Worm (Caenorhabditis elegans): Measurements from ENCODE around the gene sra-6.

The sra-6 gene

ce11 chrII:9522986-9523385 is 27.6 kb downstream of the sra-6 start, which contains the start of gene AH6.17:
AH6.17 (plus strand) TSS chrII:9523170.
- TF ChIP-seq ceh-2 (tag; optimal IDR thresholded peaks at IDR 0.05) = no peak
- no peak for TF ChIP-seq hlh-8 (tag; optimal IDR thresholded peaks at IDR 0.05)
- no peak for TF ChIP-seq unc-3 (GFP tag; conservative IDR thresholded peaks at IDR 0.05)
- TF ChIP-seq unc-3 (tag; optimal IDR thresholded peaks at IDR 0.05) = no peak
- TF ChIP-seq madf-2 (tag; optimal IDR thresholded peaks at IDR 0.05) = no peak
- no peak for TF ChIP-seq ceh-19 (GFP tag; optimal IDR thresholded peaks at IDR 0.05)
- no peak for TF ChIP-seq ceh-18 (tag; optimal IDR thresholded peaks at IDR 0.05)
- TF ChIP-seq tbx-7 (tag; optimal IDR thresholded peaks at IDR 0.05) = no peak
- TF ChIP-seq unc-55 (GFP tag; optimal IDR thresholded peaks at IDR 0.05) = no peak
- TF ChIP-seq gmeb-2 (tag; optimal IDR thresholded peaks at IDR 0.05) = no peak
- no peak for TF ChIP-seq F13H6.1 (tag; optimal IDR thresholded peaks at IDR 0.05)
- no peak for TF ChIP-seq ama-1 (optimal IDR thresholded peaks at IDR 0.05)
- no peak for TF ChIP-seq ceh-48 (tag; optimal IDR thresholded peaks at IDR 0.05)
- no peak for TF ChIP-seq lin-11 (tag; optimal IDR thresholded peaks at IDR 0.05)
- no peak for TF ChIP-seq hlh-30 (tag; optimal IDR thresholded peaks at IDR 0.05; ENCODE audit: insufficient read depth)
- TF ChIP-seq C08G9.2 (tag; optimal IDR thresholded peaks at IDR 0.05) = no peak
- no peak for TF ChIP-seq pros-1 (tag; optimal IDR thresholded peaks at IDR 0.05)
- TF ChIP-seq ceh-9 (tag; optimal IDR thresholded peaks at IDR 0.05) = no peak
- no peak for TF ChIP-seq nfya-1 (tag; optimal IDR thresholded peaks at IDR 0.05)
- TF ChIP-seq ceh-22 (tag; optimal IDR thresholded peaks at IDR 0.05) = no peak
- TF ChIP-seq unc-86 (tag; optimal IDR thresholded peaks at IDR 0.05) = no peak

ce11 chrII:9521570-9521969 is 29.0 kb downstream of the sra-6 start, which contains the start of gene sra-1:
sra-1 (minus strand) TSS chrII:9521670.
- TF ChIP-seq hlh-8 (tag; optimal IDR thresholded peaks at IDR 0.05) (no peak), C08G9.2 (tag; optimal IDR thresholded peaks at IDR 0.05) (no peak), zip-5 (tag; optimal IDR thresholded peaks at IDR 0.05) (no peak), npax-4 (tag; optimal IDR thresholded peaks at IDR 0.05) (no peak), unc-55 (GFP tag; optimal IDR thresholded peaks at IDR 0.05) (no peak), lin-11 (tag; optimal IDR thresholded peaks at IDR 0.05) (no peak), mec-3 (tag; optimal IDR thresholded peaks at IDR 0.05; ENCODE audit: borderline replicate concordance) (no peak), fkh-6 (tag; optimal IDR thresholded peaks at IDR 0.05) (no peak), fax-1 (tag; optimal IDR thresholded peaks at IDR 0.05) (no peak), unc-3 (GFP tag; conservative IDR thresholded peaks at IDR 0.05) (no peak), unc-3 (tag; optimal IDR thresholded peaks at IDR 0.05) (no peak), sox-4 (tag; optimal IDR thresholded peaks at IDR 0.05) (no peak), hlh-15 (tag; optimal IDR thresholded peaks at IDR 0.05) (no peak), tbx-7 (tag; optimal IDR thresholded peaks at IDR 0.05) (no peak), ceh-2 (tag; optimal IDR thresholded peaks at IDR 0.05) (no peak), pqm-1 (tag; optimal IDR thresholded peaks at IDR 0.05) (no peak), ceh-31 (tag; optimal IDR thresholded peaks at IDR 0.05) (no peak), K02D7.2 (tag; optimal IDR thresholded peaks at IDR 0.05) (no peak), ttx-3 (tag; optimal IDR thresholded peaks at IDR 0.05) (no peak), Y22D7AL.16 (tag; optimal IDR thresholded peaks at IDR 0.05) (no peak), C38D4.7 (GFP tag; optimal IDR thresholded peaks at IDR 0.05) (no peak)

ce11 chrII:9518781-9519180 is 31.8 kb downstream of the sra-6 start, which contains the start of the genes sfxn-1.1 and AH6.3:
sfxn-1.1 (minus strand) TSS chrII:9518881.
AH6.3 (plus strand) TSS chrII:9519055.
- TF ChIP-seq tbx-2 (tag; optimal IDR thresholded peaks at IDR 0.05) (no peak), tbx-7 (tag; optimal IDR thresholded peaks at IDR 0.05) (no peak), unc-86 (tag; optimal IDR thresholded peaks at IDR 0.05) (no peak), sox-4 (tag; optimal IDR thresholded peaks at IDR 0.05) (no peak), pros-1 (tag; optimal IDR thresholded peaks at IDR 0.05) (no peak), ceh-30 (tag; optimal IDR thresholded peaks at IDR 0.05) (no peak), sdc-2 (tag; optimal IDR thresholded peaks at IDR 0.05) (no peak), hlh-15 (tag; optimal IDR thresholded peaks at IDR 0.05) (no peak), dmd-4 (tag; optimal IDR thresholded peaks at IDR 0.05; ENCODE audit: borderline replicate concordance) (no peak), syd-9 (tag; optimal IDR thresholded peaks at IDR 0.05) (no peak), hlh-8 (tag; optimal IDR thresholded peaks at IDR 0.05) (no peak), ref-2 (tag; optimal IDR thresholded peaks at IDR 0.05) (no peak), fax-1 (tag; optimal IDR thresholded peaks at IDR 0.05) (no peak), dve-1 (tag; optimal IDR thresholded peaks at IDR 0.05) (no peak), pat-9 (tag; optimal IDR thresholded peaks at IDR 0.05) (no peak), lim-6 (tag; optimal IDR thresholded peaks at IDR 0.05) (no peak)
